Worm (Caenorhabditis elegans): ENCODE data around the gene Y42H9AR.1.

- TF ChIP-seq sdc-2 (tag; optimal IDR thresholded peaks at IDR 0.05): no peak
- TF ChIP-seq ama-1 (optimal IDR thresholded peaks at IDR 0.05): no peak
- no peak for TF ChIP-seq pha-4 (tag; optimal IDR thresholded peaks at IDR 0.05)
- no peak for TF ChIP-seq pag-3 (tag; optimal IDR thresholded peaks at IDR 0.05; ENCODE audit: borderline replicate concordance)
- no peak for TF ChIP-seq eyg-1 (tag; optimal IDR thresholded peaks at IDR 0.05)
Measured at ce11 chrIV:8112646-8113045, 547 bp upstream of the Y42H9AR.1 start.

All from whole organism, late embryonic.